Worm (Caenorhabditis elegans) whole organism, late embryonic: ENCODE results near the gene zen-4.

Experiments
- C08G9.2 ChIP-seq: sonication (generic microtip); optimal IDR thresholded peaks from 2 replicates; lab custom pipeline; 2016; ENCODE audit warnings: mild to moderate bottlenecking, missing genetic modification characterization, moderate library complexity, missing compliant biosample characterization
- F13H6.1 ChIP-seq: sonication (generic microtip); optimal IDR thresholded peaks from 2 replicates; lab custom pipeline; 2016; ENCODE audit warnings: missing genetic modification characterization, missing compliant biosample characterization
- Y22D7AL.16 ChIP-seq: sonication (generic microtip); optimal IDR thresholded peaks from 2 replicates; lab custom pipeline; 2016; ENCODE audit warnings: missing genetic modification characterization, missing compliant biosample characterization
- ama-1 ChIP-seq: fragments of 150-350 bp; optimal IDR thresholded peaks from 2 replicates; lab custom pipeline; 2014
- ceh-19 ChIP-seq: fragments of 200-800 bp; sonication (Bioruptor generic); optimal IDR thresholded peaks from 2 replicates; lab custom pipeline; 2018; ENCODE audit warnings: mild to moderate bottlenecking, missing genetic modification characterization, missing compliant biosample characterization
- ceh-22 ChIP-seq: sonication (generic microtip); optimal IDR thresholded peaks from 2 replicates; lab custom pipeline; 2017; ENCODE audit warnings: missing biosample characterization, missing genetic modification characterization
- ceh-24 ChIP-seq: sonication (generic microtip); optimal IDR thresholded peaks from 2 replicates; lab custom pipeline; 2016; ENCODE audit warnings: mild to moderate bottlenecking, missing genetic modification characterization, missing compliant biosample characterization
- ceh-34 ChIP-seq: sonication (generic microtip); optimal IDR thresholded peaks from 2 replicates; lab custom pipeline; 2016; ENCODE audit warnings: mild to moderate bottlenecking, missing genetic modification characterization, missing compliant biosample characterization
- ceh-48 ChIP-seq: sonication (generic microtip); optimal IDR thresholded peaks from 2 replicates; lab custom pipeline; 2016; ENCODE audit warnings: missing genetic modification characterization, inconsistent platforms, missing compliant biosample characterization
- ceh-6 ChIP-seq: fragments of 200-800 bp; sonication (Bioruptor generic); optimal IDR thresholded peaks from 2 replicates; lab custom pipeline; 2018; ENCODE audit warnings: mild to moderate bottlenecking, missing genetic modification characterization, missing compliant biosample characterization
- elt-4 ChIP-seq: sonication (generic microtip); optimal IDR thresholded peaks from 2 replicates; lab custom pipeline; 2016; ENCODE audit warnings: missing genetic modification characterization, missing compliant biosample characterization
- ets-4 ChIP-seq: sonication (generic microtip); optimal IDR thresholded peaks from 2 replicates; lab custom pipeline; 2016; ENCODE audit warnings: missing genetic modification characterization, missing compliant biosample characterization
- fkh-6 ChIP-seq: sonication (generic microtip); optimal IDR thresholded peaks from 2 replicates; lab custom pipeline; 2016; ENCODE audit warnings: missing genetic modification characterization, missing compliant biosample characterization
- gmeb-2 ChIP-seq: sonication (generic microtip); optimal IDR thresholded peaks from 2 replicates; lab custom pipeline; 2016; ENCODE audit warnings: missing genetic modification characterization, inconsistent platforms, missing compliant biosample characterization
- hlh-15 ChIP-seq: sonication (generic microtip); optimal IDR thresholded peaks from 2 replicates; lab custom pipeline; 2016; ENCODE audit warnings: missing genetic modification characterization, missing compliant biosample characterization
- hlh-6 ChIP-seq: sonication (generic microtip); optimal IDR thresholded peaks from 2 replicates; lab custom pipeline; 2016; ENCODE audit warnings: missing genotype, missing genetic modification characterization, missing compliant biosample characterization
- hlh-8 ChIP-seq: sonication (generic microtip); optimal IDR thresholded peaks from 2 replicates; lab custom pipeline; 2016; ENCODE audit warnings: missing genotype, missing genetic modification characterization, missing compliant biosample characterization
- lin-11 ChIP-seq: fragments of 200-800 bp; sonication (Bioruptor generic); optimal IDR thresholded peaks from 2 replicates; lab custom pipeline; 2018; ENCODE audit warnings: mild to moderate bottlenecking, missing genetic modification characterization, missing compliant biosample characterization
- madf-2 ChIP-seq: sonication (generic microtip); optimal IDR thresholded peaks from 2 replicates; lab custom pipeline; 2017; ENCODE audit warnings: missing genetic modification characterization, missing compliant biosample characterization
- mec-3 ChIP-seq: sonication (generic microtip); optimal IDR thresholded peaks from 2 replicates; lab custom pipeline; 2016; ENCODE audit warnings: borderline replicate concordance, missing genetic modification characterization, missing compliant biosample characterization
- nfya-1 ChIP-seq: sonication (generic microtip); optimal IDR thresholded peaks from 2 replicates; lab custom pipeline; 2017; ENCODE audit warnings: missing genetic modification characterization, mild to moderate bottlenecking, missing compliant biosample characterization, antibody characterized with exemption, moderate library complexity
- nhr-11 ChIP-seq: fragments of 150-350 bp; optimal IDR thresholded peaks from 2 replicates; lab custom pipeline; 2014; ENCODE audit warnings: missing biosample characterization, missing genetic modification characterization
- nhr-232 ChIP-seq: sonication (generic microtip); optimal IDR thresholded peaks from 2 replicates; lab custom pipeline; 2016; ENCODE audit warnings: missing genetic modification characterization, missing compliant biosample characterization
- npax-4 ChIP-seq: sonication (generic microtip); optimal IDR thresholded peaks from 2 replicates; lab custom pipeline; 2016; ENCODE audit warnings: missing genetic modification characterization, missing compliant biosample characterization
- pax-1 ChIP-seq: fragments of 150-350 bp; optimal IDR thresholded peaks from 2 replicates; lab custom pipeline; 2014; ENCODE audit warnings: missing biosample characterization, missing genetic modification characterization
- pha-4 ChIP-seq: fragments of 150-350 bp; optimal IDR thresholded peaks from 2 replicates; lab custom pipeline; 2018; ENCODE audit warnings: missing biosample characterization, missing genetic modification reagents, missing genetic modification characterization
- ref-2 ChIP-seq: sonication (generic microtip); optimal IDR thresholded peaks from 2 replicates; lab custom pipeline; 2016; ENCODE audit warnings: missing genetic modification characterization, missing compliant biosample characterization
- rnt-1 ChIP-seq: sonication (generic microtip); optimal IDR thresholded peaks from 2 replicates; lab custom pipeline; 2016; ENCODE audit warnings: missing genetic modification characterization, missing compliant biosample characterization
- sdc-2 ChIP-seq: sonication (generic microtip); optimal IDR thresholded peaks from 2 replicates; lab custom pipeline; 2016; ENCODE audit warnings: missing genotype, missing genetic modification characterization, missing compliant biosample characterization
- sox-2 ChIP-seq: fragments of 200-800 bp; sonication (Bioruptor generic); IDR thresholded peaks from 2 replicates; pipeline ENCODE4 v1.3.6; 2022; ENCODE audit warnings: missing genetic modification reagents, missing genetic modification characterization, missing compliant biosample characterization
- tbx-7 ChIP-seq: sonication (generic microtip); optimal IDR thresholded peaks from 2 replicates; lab custom pipeline; 2016; ENCODE audit warnings: missing genotype, missing genetic modification characterization, missing compliant biosample characterization
- ttx-3 ChIP-seq: sonication (generic microtip); optimal IDR thresholded peaks from 2 replicates; lab custom pipeline; 2016; ENCODE audit warnings: missing genetic modification reagents, missing genetic modification characterization, missing compliant biosample characterization
- unc-3 ChIP-seq, 2 experiments: fragments of 200-800 bp in 1 of 2; sonication (Bioruptor generic) in 1 of 2; sonication (generic microtip) in 1 of 2; conservative IDR thresholded peaks in 1 of 2; optimal IDR thresholded peaks in 1 of 2; 2 replicates each; pipeline versions ENCODE4 v1.3.6 to Lab custom; 2016 to 2022; ENCODE audit warnings: missing compliant biosample characterization in 2 of 2, missing genetic modification characterization in 2 of 2, missing genetic modification reagents in 1 of 2
- unc-42 ChIP-seq: sonication (generic microtip); optimal IDR thresholded peaks from 2 replicates; lab custom pipeline; 2016; ENCODE audit warnings: missing genotype, missing genetic modification characterization, missing compliant biosample characterization
- unc-55 ChIP-seq: sonication (generic microtip); optimal IDR thresholded peaks from 2 replicates; lab custom pipeline; 2017; ENCODE audit warnings: missing biosample characterization, missing genetic modification reagents, missing genetic modification characterization
- ztf-16 ChIP-seq: sonication (generic microtip); optimal IDR thresholded peaks from 2 replicates; lab custom pipeline; 2017; ENCODE audit warnings: missing genetic modification characterization, missing compliant biosample characterization

zen-4 gene

DNA sequence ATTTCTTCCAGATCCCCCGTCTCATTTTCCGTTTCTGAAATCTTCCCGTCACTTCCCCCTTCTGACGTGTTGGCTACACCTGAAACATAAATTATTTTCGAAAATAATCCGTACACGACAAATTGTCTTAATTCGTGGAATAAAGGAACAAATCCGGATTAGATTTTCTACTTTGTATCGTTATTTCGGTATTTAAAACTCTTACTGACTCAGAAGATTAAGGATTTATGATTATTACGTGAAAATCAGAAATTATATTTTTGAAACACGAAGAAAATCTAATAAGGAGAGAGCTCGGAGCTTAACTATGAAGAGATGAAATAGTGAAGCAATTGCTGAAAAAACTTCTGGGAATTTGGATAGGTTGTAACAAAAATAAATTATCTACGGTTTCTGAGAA is 31.3 kb downstream of the zen-4 start:
- TF ChIP-seq madf-2 (tag; lab: Kevin White, UChicago) (no peak), F13H6.1 (tag; lab: Kevin White, UChicago) (no peak), nfya-1 (tag; lab: Kevin White, UChicago) (no peak), npax-4 (tag; lab: Kevin White, UChicago) (no peak), elt-4 (no peak), rnt-1 (tag; lab: Kevin White, UChicago) (no peak), Y22D7AL.16 (tag; lab: Kevin White, UChicago) (no peak), sdc-2 (tag; lab: Kevin White, UChicago) (no peak), ceh-6 (no peak), gmeb-2 (tag; lab: Kevin White, UChicago) (no peak), hlh-6 (tag; lab: Kevin White, UChicago) (no peak)

DNA sequence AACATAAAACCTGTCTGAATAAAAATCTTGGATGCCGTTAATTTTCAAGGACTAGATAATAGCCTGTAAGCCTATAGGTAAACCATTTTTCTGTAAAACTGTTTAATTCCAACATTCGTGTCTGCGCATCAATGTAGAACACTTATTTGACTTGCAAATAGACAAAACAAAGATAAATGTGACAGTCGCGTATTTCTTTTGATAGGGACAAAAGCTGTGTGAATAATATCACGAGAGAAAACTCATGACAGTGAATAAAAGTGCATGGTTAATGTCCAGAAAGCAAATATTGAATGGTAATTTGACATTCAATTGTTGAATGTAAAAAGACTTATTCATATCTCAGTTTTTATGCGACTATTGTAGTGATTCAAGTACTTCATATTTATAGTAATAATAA is 33.5 kb downstream of the zen-4 start, which contains the start of gene C11D2.3:
Gene C11D2.3, plus strand, starts transcription at position 301 of the 400 bp plus-strand sequence.
- no peak for TF ChIP-seq ceh-19 (GFP tag; lab: Kevin White, UChicago)
- no peak for TF ChIP-seq lin-11 (tag; lab: Kevin White, UChicago)
- TF ChIP-seq nfya-1 (tag; lab: Kevin White, UChicago): no peak
- no peak for TF ChIP-seq nhr-232 (tag; lab: Kevin White, UChicago)
- TF ChIP-seq hlh-8 (tag; lab: Kevin White, UChicago): no peak
- TF ChIP-seq ama-1 (lab: Kevin White, UChicago): no peak
- no peak for TF ChIP-seq sdc-2 (tag; lab: Kevin White, UChicago)
- TF ChIP-seq ceh-24 (tag; lab: Kevin White, UChicago): no peak
- TF ChIP-seq fkh-6 (tag; lab: Kevin White, UChicago): no peak
- no peak for TF ChIP-seq ceh-34 (tag; lab: Kevin White, UChicago)
- no peak for TF ChIP-seq ttx-3 (tag; lab: Kevin White, UChicago)
- no peak for TF ChIP-seq gmeb-2 (tag; lab: Kevin White, UChicago)
- TF ChIP-seq unc-55 (GFP tag; lab: Kevin White, UChicago): no peak
- TF ChIP-seq pax-1 (tag; lab: Kevin White, UChicago): no peak
- TF ChIP-seq unc-42: no peak
- TF ChIP-seq pha-4 (tag; lab: Kevin White, UChicago): no peak
- no peak for TF ChIP-seq ceh-22 (tag; lab: Kevin White, UChicago)
- TF ChIP-seq nhr-11: no peak

DNA sequence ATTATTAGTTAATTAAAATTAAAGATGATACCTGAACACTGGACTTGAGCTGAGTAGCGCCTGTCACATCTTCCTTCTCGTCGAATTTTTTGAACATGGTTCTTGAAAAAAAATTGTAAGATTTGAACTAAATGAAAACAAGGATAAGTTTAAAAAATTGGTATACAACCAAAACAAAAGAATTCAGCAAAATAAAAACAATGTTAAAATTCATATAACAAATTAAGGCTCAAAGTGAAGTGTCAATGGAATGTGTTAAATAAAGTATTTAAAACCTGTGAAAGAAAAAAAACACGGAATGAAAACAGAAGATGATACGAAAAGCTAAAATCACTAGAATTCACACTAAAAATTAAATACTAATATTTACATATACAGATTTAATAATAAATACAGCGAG is 37.3 kb downstream of the zen-4 start, which contains the start of gene C11D2.7:
Gene C11D2.7, minus strand, starts transcription at position 101 of the 400 bp plus-strand sequence.
- TF ChIP-seq elt-4: no peak
- TF ChIP-seq ceh-6: no peak
- no peak for TF ChIP-seq hlh-6 (tag; lab: Kevin White, UChicago)
- TF ChIP-seq ceh-24 (tag; lab: Kevin White, UChicago): no peak
- no peak for TF ChIP-seq ceh-19 (GFP tag; lab: Kevin White, UChicago)
- no peak for TF ChIP-seq mec-3 (tag; lab: Kevin White, UChicago)
- no peak for TF ChIP-seq ztf-16 (tag; lab: Kevin White, UChicago)
- no peak for TF ChIP-seq Y22D7AL.16 (tag; lab: Kevin White, UChicago)
- TF ChIP-seq ets-4: no peak
- TF ChIP-seq pax-1 (tag; lab: Kevin White, UChicago): no peak
- TF ChIP-seq nhr-232 (tag; lab: Kevin White, UChicago): no peak
- no peak for TF ChIP-seq hlh-15
- no peak for TF ChIP-seq madf-2 (tag; lab: Kevin White, UChicago)
- no peak for TF ChIP-seq ref-2 (tag; lab: Kevin White, UChicago)
- no peak for TF ChIP-seq pha-4 (tag; lab: Kevin White, UChicago)
- TF ChIP-seq ceh-48 (tag; lab: Kevin White, UChicago): no peak
- no peak for TF ChIP-seq tbx-7 (tag; lab: Kevin White, UChicago)
- TF ChIP-seq sox-2 (GFP tag; lab: Robert Waterston, UW): no peak
- no peak for TF ChIP-seq unc-3 (GFP tag; conservative IDR thresholded peaks at IDR 0.05; lab: Robert Waterston, UW)
- no peak for TF ChIP-seq unc-3 (tag; optimal IDR thresholded peaks at IDR 0.05; lab: Kevin White, UChicago)

DNA sequence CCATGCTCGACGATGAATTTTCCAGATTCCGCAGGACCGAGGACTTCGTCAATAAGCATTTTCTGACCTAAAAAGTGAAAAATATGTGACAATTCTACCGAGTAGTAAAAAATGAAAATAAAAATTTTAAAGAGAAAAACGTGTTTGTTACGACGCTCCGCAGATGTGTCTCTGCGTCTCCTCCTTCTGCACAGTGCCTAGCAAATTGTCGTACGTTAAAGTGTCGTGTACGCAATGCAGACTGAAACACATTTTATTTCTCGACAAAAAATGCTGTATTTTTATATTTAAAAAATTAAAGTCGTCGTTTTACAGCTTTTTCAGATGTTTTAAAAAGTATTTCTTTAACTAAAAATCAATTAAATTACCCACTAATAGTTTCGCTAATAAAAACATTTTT is 38.8 kb downstream of the zen-4 start, which contains the start of gene C11D2.4:
Gene C11D2.4, minus strand, starts transcription at position 128 of the 400 bp plus-strand sequence.
- TF ChIP-seq nhr-232 (tag; lab: Kevin White, UChicago): no peak
- no peak for TF ChIP-seq pha-4 (tag; lab: Kevin White, UChicago)
- TF ChIP-seq ama-1 (lab: Kevin White, UChicago): no peak
- TF ChIP-seq C08G9.2 (tag; lab: Kevin White, UChicago): no peak
- TF ChIP-seq, all 69 proteins: peak for 0
